Worm (Caenorhabditis elegans): Measurements from ENCODE around the gene R12B2.6.

Gene R12B2.6

DNA sequence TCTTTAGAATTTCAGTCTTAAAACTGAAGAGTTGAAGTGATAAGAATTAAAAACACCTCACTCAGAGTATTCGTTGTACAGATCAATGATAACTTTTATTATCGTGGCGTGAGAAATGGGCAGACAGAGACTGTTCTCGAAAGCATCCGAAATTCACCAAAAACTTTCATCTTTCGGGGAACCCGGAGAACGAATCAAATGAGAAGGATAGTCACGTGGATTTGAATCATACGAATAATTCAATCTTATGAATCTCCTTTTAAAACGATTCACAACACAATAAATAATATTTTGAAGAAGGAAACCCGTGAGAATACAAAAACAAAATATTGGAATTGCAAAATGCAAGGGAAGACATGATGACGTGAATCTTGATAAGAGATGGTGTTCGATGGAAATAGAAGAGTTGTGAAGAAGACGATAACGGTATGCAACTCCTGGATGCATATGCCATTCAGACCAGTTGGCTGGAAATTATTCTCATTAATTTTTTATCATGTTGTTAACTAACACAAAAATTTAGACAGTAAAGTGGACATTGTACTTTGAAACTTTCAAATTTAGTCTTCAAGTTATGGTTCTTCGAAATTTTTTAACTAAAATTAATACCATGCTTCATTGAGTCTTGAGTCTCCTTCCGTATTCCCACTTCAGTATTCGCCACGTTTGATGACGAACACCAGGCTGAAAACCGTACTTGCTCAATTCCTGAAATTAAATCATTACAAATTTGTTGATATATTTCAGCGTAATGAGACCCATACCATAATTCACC is 43.1 kb upstream of the R12B2.6 start:
- TF ChIP-seq bed-3 (GFP tag; optimal IDR thresholded peaks at IDR 0.05): no peak

ce11 chrIII:5876140-5876675 is 42.3 kb upstream of the R12B2.6 start, which contains the start of gene aldo-2:
TSS of gene aldo-2 (minus strand) at chrIII:5876625.
- TF ChIP-seq nhr-237 (tag; optimal IDR thresholded peaks at IDR 0.05): no peak
- TF ChIP-seq mls-2 (tag; optimal IDR thresholded peaks at IDR 0.05): no peak
- TF ChIP-seq drap-1 (GFP tag; optimal IDR thresholded peaks at IDR 0.05): no peak
- TF ChIP-seq nhr-76 (tag; optimal IDR thresholded peaks at IDR 0.05): no peak
- no peak for TF ChIP-seq ham-2 (GFP tag; optimal IDR thresholded peaks at IDR 0.05)
- no peak for TF ChIP-seq ces-1 (GFP tag; optimal IDR thresholded peaks at IDR 0.05)
- no peak for TF ChIP-seq bed-3 (GFP tag; optimal IDR thresholded peaks at IDR 0.05)

- TF ChIP-seq unc-120 (tag; optimal IDR thresholded peaks at IDR 0.05; ENCODE audit: poor library complexity, severe bottlenecking) (no peak), elt-1 (tag; optimal IDR thresholded peaks at IDR 0.05; ENCODE audit: borderline replicate concordance, insufficient read depth) (peak; percentile 35), mab-5 (tag; optimal IDR thresholded peaks at IDR 0.05) (no peak)
Measured at ce11 chrIII:5875705-5876104, 41.8 kb upstream of the R12B2.6 start.

DNA sequence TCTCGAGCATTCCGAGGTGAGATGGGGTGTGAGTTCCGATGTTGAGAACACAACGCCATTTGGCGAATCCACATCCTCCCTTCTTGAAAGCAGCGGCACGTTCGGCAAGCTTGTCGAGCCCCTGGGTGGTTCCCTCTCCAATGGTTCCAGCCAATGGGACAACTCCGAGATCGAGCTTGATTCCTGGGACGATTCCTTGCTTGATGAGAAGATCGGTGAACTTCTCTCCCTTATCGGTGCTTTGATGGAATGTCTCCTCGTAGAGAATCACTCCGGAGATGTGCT is 41.4 kb upstream of the R12B2.6 start:
- no peak for TF ChIP-seq ceh-43 (GFP tag; optimal IDR thresholded peaks at IDR 0.05)
- TF ChIP-seq ces-1 (GFP tag; optimal IDR thresholded peaks at IDR 0.05): no peak
- no peak for TF ChIP-seq lin-32 (GFP tag; optimal IDR thresholded peaks at IDR 0.05)
- no peak for TF ChIP-seq mls-2 (tag; optimal IDR thresholded peaks at IDR 0.05)

DNA sequence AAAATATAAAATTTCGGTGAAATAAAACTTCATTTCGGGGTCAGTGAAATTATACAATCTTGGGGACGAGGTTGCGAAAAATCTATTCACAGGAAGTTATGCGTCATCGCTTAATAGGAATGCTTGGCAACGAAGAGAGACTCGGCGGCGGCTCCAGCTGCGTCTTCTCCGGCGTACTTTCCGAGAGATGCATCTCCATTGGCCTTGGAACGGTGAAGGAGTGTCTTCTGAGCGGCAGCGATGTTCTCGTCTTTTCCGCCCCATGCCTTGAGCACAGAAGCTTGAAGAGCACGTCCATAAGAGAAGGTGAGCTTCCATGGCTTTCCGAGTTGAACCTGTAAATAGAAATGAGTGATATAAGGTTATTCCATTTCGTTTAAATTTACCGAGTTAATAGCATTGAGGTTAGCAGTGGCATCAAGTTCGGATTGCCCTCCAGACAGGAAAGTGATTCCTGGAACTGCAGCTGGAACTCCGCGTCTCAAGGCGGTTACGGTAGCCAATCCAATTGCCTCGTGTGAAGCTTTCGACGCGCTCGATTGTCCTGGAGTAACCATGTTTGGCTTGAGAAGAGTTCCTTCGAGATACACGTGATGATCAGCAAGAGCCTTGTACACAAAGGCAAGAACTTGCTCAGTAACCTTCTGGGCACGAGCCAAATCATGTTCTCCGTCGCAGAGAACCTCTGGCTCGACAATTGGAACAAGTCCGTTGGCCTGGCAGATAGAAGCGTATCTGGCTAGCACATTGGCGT is 40.9 kb upstream of the R12B2.6 start:
- no peak for TF ChIP-seq sptf-1 (tag; optimal IDR thresholded peaks at IDR 0.05)
- TF ChIP-seq ceh-83 (GFP tag; optimal IDR thresholded peaks at IDR 0.05): no peak
- no peak for TF ChIP-seq nhr-237 (tag; optimal IDR thresholded peaks at IDR 0.05)
- no peak for TF ChIP-seq hlh-1 (tag; optimal IDR thresholded peaks at IDR 0.05)
- no peak for TF ChIP-seq ham-2 (GFP tag; optimal IDR thresholded peaks at IDR 0.05)
- TF ChIP-seq mab-5 (tag; optimal IDR thresholded peaks at IDR 0.05): no peak
- no peak for TF ChIP-seq mep-1 (tag; optimal IDR thresholded peaks at IDR 0.05)
- TF ChIP-seq ztf-11 (tag; optimal IDR thresholded peaks at IDR 0.05): no peak
- no peak for TF ChIP-seq lin-13 (tag; optimal IDR thresholded peaks at IDR 0.05)
- no peak for TF ChIP-seq nhr-12 (tag; optimal IDR thresholded peaks at IDR 0.05)

DNA sequence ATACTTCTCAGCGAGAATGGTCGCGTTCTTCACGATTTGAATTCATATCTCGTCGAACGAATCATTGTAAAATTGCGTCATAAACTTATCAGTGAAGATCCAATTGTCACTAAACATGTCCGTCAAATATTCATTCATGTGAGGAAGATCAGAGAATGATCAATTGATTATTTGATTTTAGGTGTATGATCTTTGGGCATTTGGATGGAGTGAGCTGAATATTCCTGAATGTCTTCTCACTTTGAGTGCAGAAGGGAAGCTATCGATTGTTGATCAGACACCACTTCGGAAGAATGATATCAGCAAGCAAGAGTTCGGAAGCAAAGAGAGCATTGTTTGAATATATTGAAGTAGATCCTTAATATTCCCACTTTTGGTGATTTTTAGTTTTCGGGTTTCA is 40.3 kb upstream of the R12B2.6 start:
- TF ChIP-seq nhr-28 (tag; optimal IDR thresholded peaks at IDR 0.05) (no peak), unc-62 (GFP tag; optimal IDR thresholded peaks at IDR 0.05) (peak; percentile 38)

DNA sequence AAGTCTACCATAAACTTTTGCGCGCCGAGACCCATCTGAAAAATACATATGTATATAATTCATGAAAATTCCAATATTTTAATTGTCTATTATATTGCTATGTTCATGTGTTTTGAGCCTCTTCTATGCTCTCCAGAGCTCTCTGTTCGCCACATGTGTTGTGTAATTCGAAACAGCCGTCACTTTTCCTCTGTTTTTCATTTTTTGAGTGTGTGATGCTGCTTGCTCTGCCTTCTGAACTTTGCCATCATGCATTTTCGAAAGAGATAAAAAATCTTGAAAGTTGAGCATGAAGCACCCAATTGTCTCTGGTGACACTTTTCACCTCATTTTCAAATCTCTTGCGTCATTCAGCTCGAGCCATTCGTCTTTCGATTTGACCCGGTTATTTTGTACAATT is 38.3 kb upstream of the R12B2.6 start:
- no peak for TF ChIP-seq sem-2 (GFP tag; optimal IDR thresholded peaks at IDR 0.05)
- TF ChIP-seq unc-62 (GFP tag; optimal IDR thresholded peaks at IDR 0.05): no peak
- TF ChIP-seq hlh-1 (tag; optimal IDR thresholded peaks at IDR 0.05): peak; percentile 38
- TF ChIP-seq zip-8 (tag; optimal IDR thresholded peaks at IDR 0.05): peak; percentile 24

DNA sequence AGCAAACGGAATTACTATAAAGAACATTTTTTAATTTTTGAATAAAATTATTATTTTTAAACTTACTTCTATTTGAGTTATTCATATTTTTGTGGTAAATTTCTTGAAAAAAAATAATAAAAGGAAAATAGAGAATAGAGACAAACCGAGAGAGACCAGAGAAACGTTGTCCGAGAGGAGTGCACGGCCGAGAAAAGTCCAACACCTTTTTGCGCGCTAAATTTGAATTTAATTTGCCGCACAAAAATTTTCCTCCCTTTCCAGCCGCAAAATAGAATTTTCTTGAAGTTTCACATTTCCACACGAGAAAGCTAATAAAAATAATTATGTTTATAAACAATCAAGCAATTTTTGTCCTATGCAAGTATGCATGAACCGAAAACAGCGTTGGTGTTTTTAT is 37.8 kb upstream of the R12B2.6 start, which contains the start of the genes F01F1.11 and F01F1.3:
Gene F01F1.11, minus strand, starts transcription at position 118 of the 400 bp plus-strand sequence.
Gene F01F1.3, plus strand, starts transcription at position 179 of the 400 bp plus-strand sequence.
- TF ChIP-seq lsy-2 (tag; optimal IDR thresholded peaks at IDR 0.05) (peak; percentile 58), pha-4 (tag; optimal IDR thresholded peaks at IDR 0.05) (peak; percentile 20), nhr-237 (tag; optimal IDR thresholded peaks at IDR 0.05) (peak; percentile 39), sem-2 (GFP tag; optimal IDR thresholded peaks at IDR 0.05) (no peak), mep-1 (tag; optimal IDR thresholded peaks at IDR 0.05) (peak; percentile 31), sptf-1 (tag; optimal IDR thresholded peaks at IDR 0.05) (peak; percentile 34), ces-1 (GFP tag; optimal IDR thresholded peaks at IDR 0.05) (peak; percentile 58), nhr-76 (tag; optimal IDR thresholded peaks at IDR 0.05) (no peak), hlh-1 (tag; optimal IDR thresholded peaks at IDR 0.05) (peak; percentile 6), elt-1 (tag; optimal IDR thresholded peaks at IDR 0.05; ENCODE audit: borderline replicate concordance, insufficient read depth) (no peak)

Data from whole organism, mixed stage, embryonic.